Fruit fly (Drosophila melanogaster) whole organism, embryonic: Measurements from ENCODE around the gene CG8562.

ENCODE experiments used
- Abd-B ChIP-seq: fragments of 200-800 bp; sonication (Bioruptor generic); optimal IDR thresholded peaks from 2 replicates; lab custom pipeline; 2018; ENCODE audit warnings: missing biosample characterization, mild to moderate bottlenecking, missing genetic modification characterization, moderate library complexity
- Antp ChIP-seq: fragments of 200-800 bp; sonication (Bioruptor generic); optimal IDR thresholded peaks from 3 replicates; lab custom pipeline; 2016; ENCODE audit warnings: missing biosample characterization, missing genetic modification characterization
- Bgb ChIP-seq: fragments of 200-800 bp; sonication (Bioruptor generic); IDR thresholded peaks from 2 replicates; pipeline ENCODE4 v1.3.6; 2022; ENCODE audit warnings: missing biosample characterization, missing genetic modification characterization; ENCODE audit not compliant: partially characterized antibody
- C15 ChIP-seq: fragments of 200-800 bp; sonication (Bioruptor generic); IDR thresholded peaks from 3 replicates; pipeline ENCODE4 v1.3.6; 2022; ENCODE audit warnings: missing biosample characterization, missing genetic modification characterization
- CG12071 ChIP-seq: fragments of 200-800 bp; sonication (Bioruptor generic); optimal IDR thresholded peaks from 3 replicates; lab custom pipeline; 2018; ENCODE audit warnings: missing biosample characterization, mild to moderate bottlenecking, missing genetic modification characterization
- CG13624 ChIP-seq: fragments of 200-800 bp; sonication (Bioruptor generic); optimal IDR thresholded peaks from 2 replicates; lab custom pipeline; 2016; ENCODE audit warnings: missing biosample characterization, missing genetic modification characterization
- CG14667 ChIP-seq: fragments of 200-800 bp; sonication (Bioruptor generic); IDR thresholded peaks from 2 replicates; pipeline ENCODE4 v1.3.6; 2022; ENCODE audit warnings: missing biosample characterization, missing genetic modification characterization
- CG15479 ChIP-seq: fragments of 200-800 bp; sonication (Bioruptor generic); optimal IDR thresholded peaks from 3 replicates; lab custom pipeline; 2019; ENCODE audit warnings: missing biosample characterization, mild to moderate bottlenecking, missing genetic modification characterization, moderate library complexity
- CG15514 ChIP-seq: fragments of 200-800 bp; sonication (Bioruptor generic); optimal IDR thresholded peaks from 3 replicates; lab custom pipeline; 2017; ENCODE audit warnings: missing biosample characterization, missing genetic modification characterization, mild to moderate bottlenecking, moderate library complexity, missing genetic modification reagents
- CG15696 ChIP-seq: fragments of 200-800 bp; sonication (Bioruptor generic); optimal IDR thresholded peaks from 2 replicates; lab custom pipeline; 2019; ENCODE audit warnings: missing biosample characterization, mild to moderate bottlenecking, missing genetic modification characterization, moderate library complexity
- CG16863 ChIP-seq: fragments of 200-800 bp; sonication (Bioruptor generic); optimal IDR thresholded peaks from 3 replicates; lab custom pipeline; 2016; ENCODE audit warnings: missing biosample characterization, missing genetic modification characterization
- CG17829 ChIP-seq: fragments of 200-800 bp; optimal IDR thresholded peaks from 2 replicates; lab custom pipeline; 2019; ENCODE audit warnings: missing biosample characterization, mild to moderate bottlenecking, missing genetic modification characterization, moderate library complexity
- CG18476 ChIP-seq: fragments of 200-800 bp; sonication (Bioruptor generic); optimal IDR thresholded peaks from 2 replicates; lab custom pipeline; 2016; ENCODE audit warnings: missing biosample characterization, mild to moderate bottlenecking, missing genetic modification characterization
- CG3163 ChIP-seq: fragments of 200-800 bp; sonication (Bioruptor generic); optimal IDR thresholded peaks from 3 replicates; lab custom pipeline; 2016; ENCODE audit warnings: missing biosample characterization, missing genetic modification characterization
- CG6813 ChIP-seq: fragments of 200-800 bp; sonication (Bioruptor generic); optimal IDR thresholded peaks from 2 replicates; lab custom pipeline; 2017; ENCODE audit warnings: missing biosample characterization, missing genetic modification characterization, mild to moderate bottlenecking, moderate library complexity, missing genetic modification reagents
- CG8478 ChIP-seq: fragments of >200 bp; optimal IDR thresholded peaks from 2 replicates; lab custom pipeline; 2018
- CG8924 ChIP-seq: fragments of 200-800 bp; optimal IDR thresholded peaks from 3 replicates; lab custom pipeline; 2019; ENCODE audit warnings: missing biosample characterization, mild to moderate bottlenecking, missing genetic modification characterization, moderate library complexity
- Dip2 ChIP-seq: fragments of 200-800 bp; sonication (Bioruptor generic); IDR thresholded peaks from 2 replicates; pipeline ENCODE4 v1.3.6; 2022; ENCODE audit warnings: missing biosample characterization, missing genetic modification characterization
- Doc2 ChIP-seq: fragments of 200-800 bp; sonication (Bioruptor generic); IDR thresholded peaks from 2 replicates; pipeline ENCODE4 v1.3.6; 2022; ENCODE audit warnings: missing biosample characterization, missing genetic modification characterization
- Hand ChIP-seq: fragments of 200-800 bp; sonication (Bioruptor generic); optimal IDR thresholded peaks from 2 replicates; lab custom pipeline; 2017; ENCODE audit warnings: mild to moderate bottlenecking, missing biosample characterization, missing genetic modification reagents, missing genetic modification characterization
- Lhr ChIP-seq: fragments of 200-800 bp; sonication (Bioruptor generic); optimal IDR thresholded peaks from 3 replicates; lab custom pipeline; 2017; ENCODE audit warnings: mild to moderate bottlenecking, missing biosample characterization, missing genetic modification reagents, missing genetic modification characterization
- Lpt ChIP-seq: fragments of >200 bp; optimal IDR thresholded peaks from 2 replicates; lab custom pipeline; 2018; ENCODE audit warnings: missing biosample characterization, missing genetic modification characterization
- Med ChIP-seq: fragments of 200-800 bp; sonication (Bioruptor generic); peaks from one replicate; lab custom pipeline; 2016; ENCODE audit warnings: missing biosample characterization, missing genetic modification characterization, mild to moderate bottlenecking, inconsistent platforms, moderate library complexity
- NFAT ChIP-seq: fragments of 200-800 bp; sonication (Bioruptor generic); IDR thresholded peaks from 2 replicates; pipeline ENCODE4 v1.3.6; 2022; ENCODE audit warnings: missing biosample characterization, missing genetic modification characterization
- Sin3A ChIP-seq: fragments of >200 bp; optimal IDR thresholded peaks from 2 replicates; lab custom pipeline; 2018
- Sox100B ChIP-seq: fragments of 200-800 bp; sonication (Bioruptor generic); optimal IDR thresholded peaks from 3 replicates; lab custom pipeline; 2018; ENCODE audit warnings: missing biosample characterization, mild to moderate bottlenecking, missing genetic modification characterization
- Vsx1 ChIP-seq: fragments of 200-800 bp; sonication (Bioruptor generic); optimal IDR thresholded peaks from 2 replicates; lab custom pipeline; 2017; ENCODE audit warnings: missing biosample characterization, mild to moderate bottlenecking, missing genetic modification characterization, missing genetic modification reagents
- YL-1 ChIP-seq: fragments of 200-800 bp; sonication (Bioruptor generic); optimal IDR thresholded peaks from 3 replicates; lab custom pipeline; 2017; ENCODE audit warnings: missing biosample characterization, mild to moderate bottlenecking, missing genetic modification characterization
- ac ChIP-seq: fragments of 200-800 bp; sonication (Bioruptor generic); optimal IDR thresholded peaks from 3 replicates; lab custom pipeline; 2017; ENCODE audit warnings: missing biosample characterization, mild to moderate bottlenecking, missing genetic modification characterization
- chinmo ChIP-seq: fragments of 200-800 bp; sonication (Bioruptor generic); IDR thresholded peaks from 4 replicates; pipeline ENCODE4 v1.3.6; 2022; ENCODE audit warnings: missing biosample characterization, missing genetic modification characterization; ENCODE audit not compliant: partially characterized antibody
- dm ChIP-seq: fragments of 200-800 bp; sonication (Bioruptor generic); optimal IDR thresholded peaks from 3 replicates; lab custom pipeline; 2016; ENCODE audit warnings: missing biosample characterization, missing genetic modification characterization
- gcm ChIP-seq: fragments of 200-800 bp; sonication (Bioruptor generic); optimal IDR thresholded peaks from 2 replicates; lab custom pipeline; 2019; ENCODE audit warnings: missing biosample characterization, mild to moderate bottlenecking, missing genetic modification characterization, moderate library complexity
- kah ChIP-seq: fragments of 200-800 bp; sonication (Bioruptor generic); optimal IDR thresholded peaks from 2 replicates; lab custom pipeline; 2018; ENCODE audit warnings: missing biosample characterization, mild to moderate bottlenecking, missing genetic modification characterization
- lab ChIP-seq: fragments of 200-800 bp; sonication (Bioruptor generic); optimal IDR thresholded peaks from 3 replicates; lab custom pipeline; 2017; ENCODE audit warnings: missing biosample characterization, missing genetic modification characterization, mild to moderate bottlenecking, moderate library complexity, missing genetic modification reagents
- nerfin-1 ChIP-seq: fragments of 200-800 bp; sonication (Bioruptor generic); optimal IDR thresholded peaks from 3 replicates; lab custom pipeline; 2019; ENCODE audit warnings: missing biosample characterization, mild to moderate bottlenecking, missing genetic modification characterization, moderate library complexity
- onecut ChIP-seq: fragments of 200-800 bp; sonication (Bioruptor generic); IDR thresholded peaks from 2 replicates; pipeline ENCODE4 v1.3.6; 2022; ENCODE audit warnings: missing biosample characterization, missing genetic modification characterization
- pfk ChIP-seq: fragments of 200-800 bp; sonication (Bioruptor generic); optimal IDR thresholded peaks from 2 replicates; lab custom pipeline; 2018; ENCODE audit warnings: missing biosample characterization, mild to moderate bottlenecking, missing genetic modification characterization, moderate library complexity
- phol ChIP-seq: fragments of 200-800 bp; sonication (Bioruptor generic); optimal IDR thresholded peaks from 3 replicates; lab custom pipeline; 2018; ENCODE audit warnings: missing biosample characterization, mild to moderate bottlenecking, missing genetic modification characterization, moderate library complexity
- sna ChIP-seq: fragments of 200-800 bp; sonication (Bioruptor generic); IDR thresholded peaks from 2 replicates; pipeline ENCODE4 v1.3.6; 2022; ENCODE audit warnings: missing biosample characterization, missing genetic modification characterization; ENCODE audit not compliant: partially characterized antibody
- stwl ChIP-seq: fragments of 200-800 bp; sonication (Bioruptor generic); optimal IDR thresholded peaks from 3 replicates; lab custom pipeline; 2018; ENCODE audit warnings: missing biosample characterization, mild to moderate bottlenecking, missing genetic modification characterization, moderate library complexity
- tll ChIP-seq, 2 experiments: fragments of 200-800 bp in 1 of 2; fragments of >200 bp in 1 of 2; sonication (Bioruptor generic) in 1 of 2; optimal IDR thresholded peaks; 2 replicates each; lab custom pipeline; 2017 to 2019; ENCODE audit warnings: missing biosample characterization in 2 of 2, missing genetic modification characterization in 2 of 2, mild to moderate bottlenecking in 1 of 2, moderate library complexity in 1 of 2

The CG8562 gene

dm6 chr3L:7370231-7370882 lies 27.7 kb upstream of the CG8562 start (continued):
- peak; percentile 18 for TF ChIP-seq lab (GFP tag; lab: Kevin White, UChicago)
- TF ChIP-seq ac (GFP tag; lab: Kevin White, UChicago), result peak; percentile 68
- peak; percentile 95 for TF ChIP-seq CG8478
- TF ChIP-seq Dip2 (GFP tag; lab: Robert Waterston, UW), result no peak
- peak; percentile 15 for TF ChIP-seq gcm (GFP tag; lab: Kevin White, UChicago)
- no peak for TF ChIP-seq CG18476
- no peak for TF ChIP-seq Abd-B (GFP tag; lab: Kevin White, UChicago)
- TF ChIP-seq Med (GFP tag; lab: Kevin White, UChicago), result peak; percentile 82
- peak; percentile 87 for TF ChIP-seq chinmo
- peak; percentile 73 for TF ChIP-seq kah (GFP tag; lab: Kevin White, UChicago)
- TF ChIP-seq stwl (tag; lab: Kevin White, UChicago), result no peak
- TF ChIP-seq phol (tag; lab: Kevin White, UChicago), result peak; percentile 58
- TF ChIP-seq YL-1 (GFP tag; lab: Kevin White, UChicago), result peak; percentile 93
- no peak for TF ChIP-seq sna (GFP tag; lab: Robert Waterston, UW)
- no peak for TF ChIP-seq CG13624 (GFP tag; lab: Kevin White, UChicago)
- TF ChIP-seq Hand (GFP tag; lab: Kevin White, UChicago), result no peak
- TF ChIP-seq Doc2 (GFP tag; lab: Robert Waterston, UW), result no peak
- peak; percentile 19 for TF ChIP-seq CG17829 (tag; lab: Kevin White, UChicago)
- TF ChIP-seq CG14667 (GFP tag; lab: Robert Waterston, UW), result no peak
- no peak for TF ChIP-seq C15 (GFP tag; lab: Robert Waterston, UW)
- TF ChIP-seq NFAT (GFP tag; lab: Robert Waterston, UW), result no peak
- TF ChIP-seq Vsx1, result no peak
- TF ChIP-seq Antp (GFP tag; lab: Kevin White, UChicago), result no peak
- peak; percentile 14; the same call in 1 of the 2 replicates for TF ChIP-seq Bgb (GFP tag; lab: Robert Waterston, UW)
- peak; percentile 93 for TF ChIP-seq nerfin-1 (tag; lab: Kevin White, UChicago)
- TF ChIP-seq tll (GFP tag; optimal IDR thresholded peaks at IDR 0.05; lab: Kevin White, UChicago), result peak in 1 of 2 experiments; percentile 30
- no peak for TF ChIP-seq Lpt (GFP tag; lab: Kevin White, UChicago)
- TF ChIP-seq CG3163 (GFP tag; lab: Kevin White, UChicago), result peak; percentile 20
- TF ChIP-seq Lhr (GFP tag; lab: Kevin White, UChicago), result no peak
- peak; percentile 43 for TF ChIP-seq CG15479 (GFP tag; lab: Kevin White, UChicago)
- TF ChIP-seq CG15514, result peak; percentile 42
- peak; percentile 9 for TF ChIP-seq Sin3A (lab: Kevin White, UChicago)
- TF ChIP-seq CG6813 (GFP tag; lab: Kevin White, UChicago), result no peak
- no peak for TF ChIP-seq Sox100B (GFP tag; lab: Kevin White, UChicago)
- TF ChIP-seq onecut, result no peak
- peak; percentile 56 for TF ChIP-seq CG8924 (tag; lab: Kevin White, UChicago)
- TF ChIP-seq pfk (GFP tag; lab: Kevin White, UChicago), result peak; percentile 21
- peak; percentile 24 for TF ChIP-seq CG15696 (tag; lab: Kevin White, UChicago)
- peak; percentile 81 for TF ChIP-seq dm (GFP tag; lab: Kevin White, UChicago)
- TF ChIP-seq CG16863 (GFP tag; lab: Kevin White, UChicago), result no peak
- no peak for TF ChIP-seq CG12071 (GFP tag; lab: Kevin White, UChicago)
